Fruit fly (Drosophila melanogaster): Measurements from ENCODE around the gene CG32793.

DNA sequence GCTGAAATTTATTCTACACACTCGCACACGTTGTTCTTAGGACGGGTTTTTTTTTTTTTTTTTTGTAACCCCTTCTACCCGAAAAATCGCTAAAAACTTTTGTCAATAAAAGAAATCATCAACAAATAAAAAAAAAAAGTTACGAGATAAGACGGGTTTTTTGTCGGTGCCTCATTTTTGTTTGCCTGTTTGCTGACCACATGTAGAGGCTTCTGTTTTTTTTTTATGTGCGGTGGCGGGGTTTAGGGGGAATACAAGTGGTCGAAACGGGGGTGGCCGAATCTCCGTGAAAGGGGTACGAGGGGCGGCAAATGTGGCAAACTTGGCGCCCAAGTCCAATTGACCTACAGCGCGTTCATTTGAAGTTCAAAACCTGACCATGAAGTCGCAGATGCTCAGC, 11.0 kb upstream of the CG32793 start:
- TF ChIP-seq psq (optimal IDR thresholded peaks at IDR 0.05) (no peak), Dll (optimal IDR thresholded peaks at IDR 0.05) (no peak)

Measured in whole organism.